Worm (Caenorhabditis elegans): ENCODE results near the gene str-149.

DNA sequence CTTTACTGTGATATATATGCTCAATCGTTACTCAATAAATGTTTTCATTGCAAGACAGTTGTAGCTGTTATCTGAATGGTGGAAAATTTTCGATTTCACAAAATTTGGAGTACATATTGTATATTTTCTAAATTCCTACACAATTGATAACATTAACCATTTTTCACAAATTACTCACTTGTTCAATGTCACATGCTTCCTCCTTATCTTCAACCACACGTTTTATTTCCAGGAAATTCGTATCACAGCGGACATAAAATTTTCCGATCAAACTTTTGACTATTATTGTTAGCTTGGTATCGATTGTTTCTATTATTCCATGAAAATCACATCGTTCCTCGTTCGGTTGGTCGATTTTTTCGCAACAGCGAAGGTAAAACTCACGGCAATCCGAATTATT lies 35.2 kb downstream of the str-149 start:
- no peak for TF ChIP-seq him-1 (tag; optimal IDR thresholded peaks at IDR 0.05)
- TF ChIP-seq W03F9.2 (tag; optimal IDR thresholded peaks at IDR 0.05): no peak
